Fruit fly (Drosophila melanogaster) whole organism, embryonic: ENCODE measurements around the gene jus.

ENCODE experiments used
- Adf1 ChIP-seq: fragments of 200-800 bp; sonication (Bioruptor generic); IDR thresholded peaks from 2 replicates; pipeline ENCODE4 v1.3.6; 2022; ENCODE audit warnings: missing biosample characterization, missing genetic modification characterization
- Atf-2 ChIP-seq: fragments of 200-800 bp; sonication (Bioruptor generic); optimal IDR thresholded peaks from 2 replicates; lab custom pipeline; 2016; ENCODE audit warnings: missing biosample characterization, missing genetic modification characterization
- BEAF-32 ChIP-seq: fragments of 200-800 bp; sonication (Bioruptor generic); optimal IDR thresholded peaks from 3 replicates; lab custom pipeline; 2017; ENCODE audit warnings: missing biosample characterization, missing genetic modification characterization, mild to moderate bottlenecking, moderate library complexity, missing genetic modification reagents
- CG10274 ChIP-seq: fragments of 200-800 bp; sonication (Bioruptor generic); optimal IDR thresholded peaks from 3 replicates; lab custom pipeline; 2017; ENCODE audit warnings: missing biosample characterization, mild to moderate bottlenecking, missing genetic modification characterization
- CG11093 ChIP-seq: fragments of 200-800 bp; sonication (Bioruptor generic); IDR thresholded peaks from 3 replicates; pipeline ENCODE4 v1.3.6; 2022; ENCODE audit warnings: missing biosample characterization, missing genetic modification characterization
- CG11723 ChIP-seq: fragments of 200-800 bp; sonication (Bioruptor generic); optimal IDR thresholded peaks from 2 replicates; lab custom pipeline; 2017; ENCODE audit warnings: missing biosample characterization, mild to moderate bottlenecking, missing genetic modification characterization
- CG15514 ChIP-seq: fragments of 200-800 bp; sonication (Bioruptor generic); optimal IDR thresholded peaks from 3 replicates; lab custom pipeline; 2017; ENCODE audit warnings: missing biosample characterization, missing genetic modification characterization, mild to moderate bottlenecking, moderate library complexity, missing genetic modification reagents
- CG17328 ChIP-seq: fragments of 200-800 bp; sonication (Bioruptor generic); IDR thresholded peaks from 2 replicates; pipeline ENCODE4 v1.3.6; 2022; ENCODE audit warnings: missing biosample characterization, missing genetic modification characterization
- CG18619 ChIP-seq: fragments of 200-800 bp; sonication (Bioruptor generic); optimal IDR thresholded peaks from 3 replicates; lab custom pipeline; 2017; ENCODE audit warnings: missing biosample characterization, mild to moderate bottlenecking, missing genetic modification characterization
- CG2678 ChIP-seq: fragments of 200-800 bp; sonication (Bioruptor generic); optimal IDR thresholded peaks from 3 replicates; lab custom pipeline; 2019; ENCODE audit warnings: missing biosample characterization, mild to moderate bottlenecking, missing genetic modification characterization, moderate library complexity
- CG30431 ChIP-seq: fragments of 200-800 bp; sonication (Bioruptor generic); optimal IDR thresholded peaks from 2 replicates; lab custom pipeline; 2017; ENCODE audit warnings: missing biosample characterization, missing genetic modification characterization
- CG3281 ChIP-seq: fragments of 200-800 bp; sonication (Bioruptor generic); optimal IDR thresholded peaks from 3 replicates; lab custom pipeline; 2017; ENCODE audit warnings: missing biosample characterization, mild to moderate bottlenecking, missing genetic modification characterization
- CG33557 ChIP-seq: fragments of 200-800 bp; sonication (Bioruptor generic); optimal IDR thresholded peaks from 2 replicates; lab custom pipeline; 2019; ENCODE audit warnings: missing biosample characterization, mild to moderate bottlenecking, missing genetic modification characterization, moderate library complexity
- CG34224 ChIP-seq: fragments of 200-800 bp; sonication (Bioruptor generic); IDR thresholded peaks from 3 replicates; pipeline ENCODE4 v1.3.6; 2022; ENCODE audit warnings: missing biosample characterization, missing genetic modification characterization; ENCODE audit not compliant: partially characterized antibody
- CG34422 ChIP-seq: fragments of 200-800 bp; sonication (Bioruptor generic); IDR thresholded peaks from 3 replicates; pipeline ENCODE4 v1.3.6; 2022; ENCODE audit warnings: missing biosample characterization, missing genetic modification characterization
- CG7839 ChIP-seq: fragments of 200-800 bp; sonication (Bioruptor generic); optimal IDR thresholded peaks from 3 replicates; lab custom pipeline; 2018; ENCODE audit warnings: missing biosample characterization, mild to moderate bottlenecking, missing genetic modification characterization, moderate library complexity
- CG8290 ChIP-seq, 3 experiments: fragments of 200-800 bp; sonication (Bioruptor generic); optimal IDR thresholded peaks; 2 replicates each; lab custom pipeline; 2016 to 2019; ENCODE audit warnings: missing biosample characterization in 3 of 3, missing genetic modification characterization in 3 of 3, mild to moderate bottlenecking in 2 of 3, moderate library complexity in 1 of 3
- Chrac-16 ChIP-seq: fragments of 200-800 bp; sonication (Bioruptor generic); optimal IDR thresholded peaks from 3 replicates; lab custom pipeline; 2016; ENCODE audit warnings: missing biosample characterization, missing genetic modification characterization
- CrebB ChIP-seq: fragments of 200-800 bp; sonication (Bioruptor generic); optimal IDR thresholded peaks from 3 replicates; lab custom pipeline; 2018; ENCODE audit warnings: missing biosample characterization, mild to moderate bottlenecking, missing genetic modification characterization
- Deaf1 ChIP-seq: fragments of 200-800 bp; optimal IDR thresholded peaks from 3 replicates; lab custom pipeline; 2019; ENCODE audit warnings: missing biosample characterization, mild to moderate bottlenecking, missing genetic modification characterization, moderate library complexity
- Dip3 ChIP-seq: fragments of 200-800 bp; sonication (Bioruptor generic); optimal IDR thresholded peaks from 3 replicates; lab custom pipeline; 2016; ENCODE audit warnings: missing biosample characterization, missing genetic modification characterization
- Dll ChIP-seq: fragments of 200-800 bp; sonication (Bioruptor generic); IDR thresholded peaks from 4 replicates; pipeline ENCODE4 v1.3.6; 2022; ENCODE audit warnings: missing biosample characterization, missing genetic modification characterization; ENCODE audit not compliant: partially characterized antibody
- Fer1 ChIP-seq: fragments of 200-800 bp; sonication (Bioruptor generic); optimal IDR thresholded peaks from 2 replicates; lab custom pipeline; 2017; ENCODE audit warnings: missing biosample characterization, mild to moderate bottlenecking, missing genetic modification characterization
- HmgD ChIP-seq: fragments of 200-800 bp; sonication (Bioruptor generic); optimal IDR thresholded peaks from 3 replicates; lab custom pipeline; 2016; ENCODE audit warnings: missing biosample characterization, missing genetic modification characterization
- HmgZ ChIP-seq: fragments of 200-800 bp; sonication (Bioruptor generic); optimal IDR thresholded peaks from 2 replicates; lab custom pipeline; 2018; ENCODE audit warnings: missing biosample characterization, mild to moderate bottlenecking, missing genetic modification characterization
- Hmx ChIP-seq: fragments of 200-800 bp; sonication (Bioruptor generic); optimal IDR thresholded peaks from 2 replicates; lab custom pipeline; 2016; ENCODE audit warnings: missing biosample characterization, missing genetic modification characterization
- Max ChIP-seq: fragments of 200-800 bp; sonication (Bioruptor generic); optimal IDR thresholded peaks from 2 replicates; lab custom pipeline; 2016; ENCODE audit warnings: missing biosample characterization, mild to moderate bottlenecking, missing genetic modification characterization
- Myb ChIP-seq: fragments of 200-800 bp; sonication (Bioruptor generic); optimal IDR thresholded peaks from 2 replicates; lab custom pipeline; 2016; ENCODE audit warnings: missing biosample characterization, missing genetic modification characterization
- NK7.1 ChIP-seq: fragments of 200-800 bp; sonication (Bioruptor generic); optimal IDR thresholded peaks from 3 replicates; lab custom pipeline; 2016; ENCODE audit warnings: missing biosample characterization, missing genetic modification characterization
- ase ChIP-seq: fragments of 200-800 bp; sonication (Bioruptor generic); IDR thresholded peaks from 3 replicates; pipeline ENCODE4 v1.3.6; 2022; ENCODE audit warnings: missing biosample characterization, missing genetic modification characterization
- cwo ChIP-seq: fragments of 200-800 bp; sonication (Bioruptor generic); optimal IDR thresholded peaks from 3 replicates; lab custom pipeline; 2017; ENCODE audit warnings: missing biosample characterization, missing genetic modification characterization, mild to moderate bottlenecking, moderate library complexity, missing genetic modification reagents
- dm ChIP-seq: fragments of 200-800 bp; sonication (Bioruptor generic); optimal IDR thresholded peaks from 3 replicates; lab custom pipeline; 2016; ENCODE audit warnings: missing biosample characterization, missing genetic modification characterization
- exex ChIP-seq: fragments of 200-800 bp; sonication (Bioruptor generic); optimal IDR thresholded peaks from 4 replicates; lab custom pipeline; 2018; ENCODE audit warnings: missing biosample characterization, mild to moderate bottlenecking, missing genetic modification characterization, moderate library complexity
- fru ChIP-seq: fragments of >200 bp; optimal IDR thresholded peaks from 2 replicates; lab custom pipeline; 2017
- grau ChIP-seq: fragments of 200-800 bp; optimal IDR thresholded peaks from 3 replicates; lab custom pipeline; 2019; ENCODE audit warnings: missing biosample characterization, mild to moderate bottlenecking, missing genetic modification characterization, moderate library complexity
- grn ChIP-seq: fragments of 200-800 bp; sonication (Bioruptor generic); optimal IDR thresholded peaks from 3 replicates; lab custom pipeline; 2017; ENCODE audit warnings: missing biosample characterization, missing genetic modification characterization
- klu ChIP-seq: fragments of 200-800 bp; sonication (Bioruptor generic); IDR thresholded peaks from 2 replicates; pipeline ENCODE4 v1.3.6; 2022; ENCODE audit warnings: missing biosample characterization, missing genetic modification characterization
- pita ChIP-seq: fragments of 200-800 bp; sonication (Bioruptor generic); optimal IDR thresholded peaks from 2 replicates; lab custom pipeline; 2017; ENCODE audit warnings: missing biosample characterization, mild to moderate bottlenecking, missing genetic modification characterization
- prd ChIP-seq, 3 experiments: fragments of >200 bp in 2 of 3; fragments of 200-800 bp in 1 of 3; sonication (Bioruptor generic) in 1 of 3; optimal IDR thresholded peaks in 2 of 3; IDR thresholded peaks in 1 of 3; 2 replicates in 2 of 3; 3 replicates in 1 of 3; pipeline versions ENCODE4 v1.3.6 to Lab custom; 2017 to 2022; ENCODE audit warnings: missing biosample characterization in 1 of 3, missing genetic modification characterization in 1 of 3
- rib ChIP-seq: fragments of 200-800 bp; sonication (Bioruptor generic); IDR thresholded peaks from 2 replicates; pipeline ENCODE4 v1.3.6; 2022; ENCODE audit warnings: missing biosample characterization, missing genetic modification characterization
- row ChIP-seq: fragments of 200-800 bp; sonication (Bioruptor generic); IDR thresholded peaks from 3 replicates; pipeline ENCODE4 v1.3.6; 2022; ENCODE audit warnings: missing biosample characterization, missing genetic modification characterization
- sens ChIP-seq: fragments of 200-800 bp; sonication (Bioruptor generic); peaks from one replicate; lab custom pipeline; 2016; ENCODE audit warnings: missing biosample characterization, missing genetic modification characterization
- sisA ChIP-seq: fragments of 200-800 bp; sonication (Bioruptor generic); IDR thresholded peaks from 2 replicates; pipeline ENCODE4 v1.3.6; 2022; ENCODE audit warnings: missing biosample characterization, missing genetic modification characterization
- sna ChIP-seq: fragments of 200-800 bp; sonication (Bioruptor generic); IDR thresholded peaks from 2 replicates; pipeline ENCODE4 v1.3.6; 2022; ENCODE audit warnings: missing biosample characterization, missing genetic modification characterization; ENCODE audit not compliant: partially characterized antibody
- tap ChIP-seq: fragments of 200-800 bp; optimal IDR thresholded peaks from 3 replicates; lab custom pipeline; 2019; ENCODE audit warnings: missing biosample characterization, mild to moderate bottlenecking, missing genetic modification characterization, moderate library complexity
- tll ChIP-seq, 2 experiments: fragments of 200-800 bp in 1 of 2; fragments of >200 bp in 1 of 2; sonication (Bioruptor generic) in 1 of 2; optimal IDR thresholded peaks; 2 replicates each; lab custom pipeline; 2017 to 2019; ENCODE audit warnings: missing biosample characterization in 2 of 2, missing genetic modification characterization in 2 of 2, mild to moderate bottlenecking in 1 of 2, moderate library complexity in 1 of 2
- tna ChIP-seq: fragments of 200-800 bp; sonication (Bioruptor generic); IDR thresholded peaks from 2 replicates; pipeline ENCODE4 v1.3.6; 2022; ENCODE audit warnings: missing biosample characterization, missing genetic modification characterization; ENCODE audit not compliant: partially characterized antibody
- twi ChIP-seq: fragments of 200-800 bp; optimal IDR thresholded peaks from 2 replicates; lab custom pipeline; 2019; ENCODE audit warnings: missing biosample characterization, mild to moderate bottlenecking, missing genetic modification characterization, moderate library complexity
- usp ChIP-seq: fragments of >200 bp; optimal IDR thresholded peaks from 2 replicates; lab custom pipeline; 2017; ENCODE audit warnings: missing biosample characterization, missing genetic modification characterization

The jus gene

DNA sequence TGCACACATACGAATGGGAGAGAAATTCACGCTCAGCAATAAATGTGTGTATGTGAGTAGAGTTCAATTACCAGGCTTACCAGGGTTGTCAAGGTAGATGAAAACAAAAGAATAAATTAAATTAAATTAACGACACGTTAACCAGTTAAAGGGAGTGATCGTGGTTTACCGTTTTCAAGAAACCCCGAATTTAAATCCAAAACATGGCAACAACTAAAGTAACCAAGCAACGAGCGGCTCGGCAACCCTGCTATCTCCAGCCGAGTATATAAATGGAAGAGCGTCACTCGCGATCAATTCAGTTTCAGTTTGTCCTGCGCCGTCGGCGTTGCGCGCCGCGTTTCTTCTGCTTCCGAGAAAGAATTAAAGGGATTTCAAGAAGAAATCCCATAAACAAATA is 19.5 kb upstream of the jus start (continued):
- TF ChIP-seq CG33557 (GFP tag; lab: Kevin White, UChicago), result peak; percentile 100
- peak; percentile 89 for TF ChIP-seq Deaf1
- peak; percentile 98 for TF ChIP-seq dm (GFP tag; lab: Kevin White, UChicago)
- TF ChIP-seq sens (GFP tag; lab: Kevin White, UChicago), result peak; percentile 100
- TF ChIP-seq CrebB (tag; lab: Kevin White, UChicago), result peak; percentile 99
- peak; percentile 98 for TF ChIP-seq HmgD
- peak; percentile 99 for TF ChIP-seq HmgZ (tag; lab: Kevin White, UChicago)
- peak; percentile 100 for TF ChIP-seq row
- peak; percentile 99 for TF ChIP-seq rib (GFP tag; lab: Robert Waterston, UW)
- peak; percentile 24; the same call in 1 of the 4 replicates for TF ChIP-seq Dll
- peak; percentile 92 for TF ChIP-seq Myb
- peak; percentile 98 for TF ChIP-seq cwo (GFP tag; lab: Kevin White, UChicago)
- peak; percentile 99 for TF ChIP-seq CG34422
- TF ChIP-seq CG11093 (GFP tag; lab: Robert Waterston, UW), result peak; percentile 98
- TF ChIP-seq CG10274, result peak; percentile 96
- peak; percentile 99 for TF ChIP-seq Max (GFP tag; lab: Kevin White, UChicago)
- peak; percentile 99 for TF ChIP-seq CG11723 (GFP tag; lab: Kevin White, UChicago)
- TF ChIP-seq grau (tag; lab: Kevin White, UChicago), result peak; percentile 98
- peak; percentile 100 for TF ChIP-seq CG7839 (tag; lab: Kevin White, UChicago)
- TF ChIP-seq CG18619 (GFP tag; lab: Kevin White, UChicago), result peak; percentile 99
- peak; percentile 99 for TF ChIP-seq tap (tag; lab: Kevin White, UChicago)
- peak; percentile 96 for TF ChIP-seq Hmx (GFP tag; lab: Kevin White, UChicago)
- peak; percentile 99 for TF ChIP-seq NK7.1
- TF ChIP-seq ase, result peak; percentile 99
- peak; percentile 99 for TF ChIP-seq Fer1
- peak; percentile 45; the same call in 1 of the 2 replicates for TF ChIP-seq tna (GFP tag; lab: Robert Waterston, UW)
- peak; percentile 99 for TF ChIP-seq CG3281
- peak; percentile 95 for TF ChIP-seq exex
- peak; percentile 99 for TF ChIP-seq CG2678 (tag; lab: Kevin White, UChicago)
- TF ChIP-seq CG17328, result peak; percentile 100
- no peak for TF ChIP-seq sna
- TF ChIP-seq CG30431 (GFP tag; lab: Kevin White, UChicago), result peak; percentile 99
- no peak for TF ChIP-seq pita (GFP tag; lab: Kevin White, UChicago)
- peak; percentile 98 for TF ChIP-seq twi (tag; lab: Kevin White, UChicago)
- peak in 1 of 2 experiments; percentile 89 for TF ChIP-seq tll (GFP tag; optimal IDR thresholded peaks at IDR 0.05; lab: Kevin White, UChicago)
- peak; percentile 99 for TF ChIP-seq CG8290 (GFP tag; optimal IDR thresholded peaks at IDR 0.05; lab: Kevin White, UChicago)
- peak; percentile 97 to 99 for TF ChIP-seq CG8290 (tag; optimal IDR thresholded peaks at IDR 0.05; lab: Kevin White, UChicago)
- TF ChIP-seq CG34224, result peak; percentile 25; the same call in 1 of the 3 replicates
- peak; percentile 42 for TF ChIP-seq BEAF-32 (GFP tag; lab: Kevin White, UChicago)
- TF ChIP-seq klu (GFP tag; lab: Robert Waterston, UW), result peak; percentile 95
- TF ChIP-seq CG15514 (GFP tag; lab: Kevin White, UChicago), result peak; percentile 95
- TF ChIP-seq usp (GFP tag; lab: Kevin White, UChicago), result no peak
- TF ChIP-seq Chrac-16 (GFP tag; lab: Kevin White, UChicago), result peak; percentile 99
- TF ChIP-seq Adf1, result peak; percentile 91
- TF ChIP-seq prd (optimal IDR thresholded peaks at IDR 0.05; lab: Kevin White, UChicago), result no peak
- TF ChIP-seq prd (GFP tag; IDR thresholded peaks at IDR 0.05; lab: Robert Waterston, UW), result peak; percentile 99
- TF ChIP-seq sisA (GFP tag; lab: Robert Waterston, UW), result peak; percentile 98
- peak; percentile 99 for TF ChIP-seq Dip3 (GFP tag; lab: Kevin White, UChicago)
- peak; percentile 99 for TF ChIP-seq Atf-2 (GFP tag; lab: Kevin White, UChicago)
- peak; percentile 94 for TF ChIP-seq grn (GFP tag; lab: Kevin White, UChicago)
- no peak for TF ChIP-seq fru (lab: Kevin White, UChicago)
